Worm (Caenorhabditis elegans) whole organism, L3 larva: ENCODE results near the gene fbxc-47.

Source experiments
- R02D3.7 ChIP-seq: fragments of 150-350 bp; optimal IDR thresholded peaks from 2 replicates; lab custom pipeline; 2014; ENCODE audit warnings: missing biosample characterization, missing genetic modification characterization
- aly-2 ChIP-seq: fragments of 150-350 bp; optimal IDR thresholded peaks from 2 replicates; lab custom pipeline; 2014; ENCODE audit warnings: missing biosample characterization, missing genetic modification characterization
- ama-1 ChIP-seq: fragments of 150-350 bp; optimal IDR thresholded peaks from 2 replicates; lab custom pipeline; 2018
- ceh-16 ChIP-seq: sonication (generic microtip); optimal IDR thresholded peaks from 2 replicates; lab custom pipeline; 2017; ENCODE audit warnings: missing biosample characterization, missing genetic modification characterization
- ceh-28 ChIP-seq: fragments of 150-350 bp; optimal IDR thresholded peaks from 2 replicates; lab custom pipeline; 2014; ENCODE audit warnings: missing biosample characterization, missing genetic modification reagents, missing genetic modification characterization
- ceh-82 ChIP-seq: fragments of 150-350 bp; optimal IDR thresholded peaks from 2 replicates; lab custom pipeline; 2014; ENCODE audit warnings: missing biosample characterization, missing genetic modification characterization
- ceh-9 ChIP-seq: sonication (generic microtip); optimal IDR thresholded peaks from 2 replicates; lab custom pipeline; 2018; ENCODE audit warnings: missing biosample characterization, missing genetic modification characterization
- daf-12 ChIP-seq: fragments of 150-350 bp; optimal IDR thresholded peaks from 2 replicates; lab custom pipeline; 2014; ENCODE audit warnings: missing biosample characterization, missing genetic modification reagents, missing genetic modification characterization
- egl-27 ChIP-seq: sonication (generic microtip); optimal IDR thresholded peaks from 4 replicates; lab custom pipeline; 2017; ENCODE audit warnings: missing biosample characterization, missing genetic modification reagents, missing genetic modification characterization
- egl-5 ChIP-seq: fragments of 150-350 bp; optimal IDR thresholded peaks from 2 replicates; lab custom pipeline; 2017; ENCODE audit warnings: missing biosample characterization, missing genetic modification reagents, missing genetic modification characterization, inconsistent platforms
- elt-2 ChIP-seq: sonication (generic microtip); optimal IDR thresholded peaks from 2 replicates; lab custom pipeline; 2016; ENCODE audit warnings: missing genetic modification reagents, mild to moderate bottlenecking, missing genetic modification characterization, missing compliant biosample characterization
- eor-1 ChIP-seq, 2 experiments: fragments of 150-350 bp; optimal IDR thresholded peaks; 2 replicates each; lab custom pipeline; 2014 to 2018; ENCODE audit warnings: missing biosample characterization in 2 of 2, missing genetic modification characterization in 2 of 2
- fkh-10 ChIP-seq: sonication (generic microtip); optimal IDR thresholded peaks from 2 replicates; lab custom pipeline; 2017; ENCODE audit warnings: missing biosample characterization, missing genetic modification reagents, missing genetic modification characterization
- fos-1 ChIP-seq: fragments of 150-350 bp; optimal IDR thresholded peaks from 2 replicates; lab custom pipeline; 2014; ENCODE audit warnings: missing biosample characterization, missing genetic modification characterization
- jun-1 ChIP-seq: fragments of 150-350 bp; optimal IDR thresholded peaks from 2 replicates; lab custom pipeline; 2014; ENCODE audit warnings: missing biosample characterization, missing genetic modification reagents, missing genetic modification characterization
- lin-15B ChIP-seq: fragments of 150-350 bp; optimal IDR thresholded peaks from 2 replicates; lab custom pipeline; 2014; ENCODE audit warnings: missing biosample characterization, missing genetic modification characterization
- mdl-1 ChIP-seq: fragments of 150-350 bp; optimal IDR thresholded peaks from 2 replicates; lab custom pipeline; 2014; ENCODE audit warnings: missing biosample characterization, missing genetic modification characterization
- nhr-11 ChIP-seq: fragments of 150-350 bp; optimal IDR thresholded peaks from 2 replicates; lab custom pipeline; 2014; ENCODE audit warnings: missing biosample characterization, missing genetic modification characterization
- nhr-12 ChIP-seq: fragments of 150-350 bp; optimal IDR thresholded peaks from 2 replicates; lab custom pipeline; 2014; ENCODE audit warnings: missing biosample characterization, missing genetic modification characterization
- nhr-25 ChIP-seq: sonication (generic microtip); optimal IDR thresholded peaks from 2 replicates; lab custom pipeline; 2017; ENCODE audit warnings: missing biosample characterization, missing genetic modification characterization
- nhr-28 ChIP-seq: fragments of 150-350 bp; optimal IDR thresholded peaks from 2 replicates; lab custom pipeline; 2014; ENCODE audit warnings: missing biosample characterization, missing genetic modification characterization
- nhr-43 ChIP-seq: sonication (generic microtip); optimal IDR thresholded peaks from 2 replicates; lab custom pipeline; 2016; ENCODE audit warnings: mild to moderate bottlenecking, missing genetic modification characterization, missing compliant biosample characterization; ENCODE audit not compliant: poor library complexity, severe bottlenecking
- nhr-76 ChIP-seq: fragments of 150-350 bp; sonication (generic microtip); optimal IDR thresholded peaks from 5 replicates; lab custom pipeline; 2014; ENCODE audit warnings: missing biosample characterization, missing genetic modification characterization
- nhr-77 ChIP-seq: fragments of 150-350 bp; optimal IDR thresholded peaks from 2 replicates; lab custom pipeline; 2014; ENCODE audit warnings: missing biosample characterization, missing genetic modification characterization
- pha-4 ChIP-seq: fragments of 150-350 bp; optimal IDR thresholded peaks from 2 replicates; lab custom pipeline; 2014; ENCODE audit warnings: missing biosample characterization, missing genetic modification reagents, missing genetic modification characterization
- pqm-1 ChIP-seq: fragments of 150-350 bp; optimal IDR thresholded peaks from 2 replicates; lab custom pipeline; 2017; ENCODE audit warnings: missing biosample characterization, missing genetic modification characterization, inconsistent platforms
- skn-1 ChIP-seq: fragments of 150-350 bp; optimal IDR thresholded peaks from 2 replicates; lab custom pipeline; 2014; ENCODE audit warnings: missing biosample characterization, missing genetic modification characterization
- snpc-4 ChIP-seq: fragments of 150-350 bp; optimal IDR thresholded peaks from 2 replicates; lab custom pipeline; 2014; ENCODE audit warnings: missing biosample characterization, missing genetic modification characterization
- unc-39 ChIP-seq: sonication (generic microtip); optimal IDR thresholded peaks from 4 replicates; lab custom pipeline; 2017; ENCODE audit warnings: missing biosample characterization, missing genetic modification characterization
- unc-62 ChIP-seq: fragments of 150-350 bp; sonication (generic microtip); optimal IDR thresholded peaks from 4 replicates; lab custom pipeline; 2014; ENCODE audit warnings: missing biosample characterization, missing genetic modification reagents, missing genetic modification characterization
- zag-1 ChIP-seq: fragments of 150-350 bp; optimal IDR thresholded peaks from 2 replicates; lab custom pipeline; 2014; ENCODE audit warnings: missing biosample characterization, missing genetic modification characterization
- ztf-11 ChIP-seq: fragments of 150-350 bp; optimal IDR thresholded peaks from 2 replicates; lab custom pipeline; 2014; ENCODE audit warnings: missing biosample characterization, missing genetic modification characterization
- ztf-4 ChIP-seq: fragments of 150-350 bp; optimal IDR thresholded peaks from 2 replicates; lab custom pipeline; 2014; ENCODE audit warnings: missing biosample characterization, missing genetic modification characterization

fbxc-47 gene

ce11 chrIV:3807545-3807944 lies 2.2 kb downstream of the fbxc-47 start:
- TF ChIP-seq R02D3.7 (tag; lab: Kevin White, UChicago) (peak; percentile 43), pqm-1 (tag; lab: Kevin White, UChicago) (no peak)

ce11 chrIV:3812812-3813211 lies 7.5 kb downstream of the fbxc-47 start:
- no peak for TF ChIP-seq daf-12 (tag; lab: Kevin White, UChicago)
- no peak for TF ChIP-seq R02D3.7 (tag; lab: Kevin White, UChicago)
- TF ChIP-seq egl-5 (tag; lab: Kevin White, UChicago) = no peak
- no peak for TF ChIP-seq jun-1 (tag; lab: Kevin White, UChicago)
- TF ChIP-seq unc-39 (tag; lab: Kevin White, UChicago) = no peak
- no peak for TF ChIP-seq snpc-4 (tag; lab: Kevin White, UChicago)
- no peak for TF ChIP-seq ceh-28 (tag; lab: Kevin White, UChicago)
- TF ChIP-seq zag-1 (tag; lab: Kevin White, UChicago) = no peak
- no peak for TF ChIP-seq unc-62
- no peak for TF ChIP-seq ceh-16 (tag; lab: Kevin White, UChicago)
- no peak for TF ChIP-seq pqm-1 (tag; lab: Kevin White, UChicago)
- no peak for TF ChIP-seq nhr-77 (tag; lab: Kevin White, UChicago)
- TF ChIP-seq nhr-76 (tag; lab: Kevin White, UChicago) = no peak
- no peak for TF ChIP-seq elt-2
- no peak for TF ChIP-seq nhr-28
- TF ChIP-seq lin-15B (tag; lab: Kevin White, UChicago) = no peak
- no peak for TF ChIP-seq aly-2 (tag; lab: Kevin White, UChicago)
- TF ChIP-seq ztf-11 (tag; lab: Kevin White, UChicago) = no peak

DNA sequence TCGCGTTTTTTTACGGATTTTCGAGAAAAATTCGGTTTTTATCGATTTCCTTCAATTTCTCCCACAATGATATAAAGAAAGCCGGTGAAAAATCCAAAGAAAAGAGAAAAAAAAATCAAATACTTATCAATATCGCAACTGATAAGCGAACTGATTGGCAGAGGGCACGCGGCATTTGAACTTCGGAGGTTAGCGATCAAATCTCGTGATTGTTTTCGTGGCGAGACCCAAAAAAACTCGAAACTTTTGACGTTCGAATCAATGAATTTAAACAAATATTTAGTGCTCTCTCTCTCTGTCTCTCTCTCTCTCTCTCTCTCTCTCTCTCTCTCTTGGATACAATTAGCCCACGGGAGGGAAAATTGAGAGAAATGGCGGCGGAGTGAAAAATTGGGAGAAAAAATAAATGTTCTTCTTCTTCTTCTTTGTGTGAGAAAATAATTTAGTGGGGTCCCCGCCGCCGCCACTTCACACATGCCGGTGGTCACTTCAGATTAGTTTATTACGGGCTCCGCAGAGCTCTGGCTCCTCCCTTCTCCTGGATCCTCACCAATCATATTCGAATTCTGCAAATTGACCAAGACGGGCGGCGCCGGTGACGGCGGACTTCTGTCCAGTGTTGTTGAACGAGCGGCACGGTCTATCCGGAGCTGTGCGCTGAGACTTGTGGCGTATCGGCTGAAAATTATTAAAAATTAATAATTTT lies 9.4 kb downstream of the fbxc-47 start:
- TF ChIP-seq nhr-76 (tag; lab: Kevin White, UChicago) (no peak), pha-4 (peak; percentile 57), elt-2 (peak; percentile 82), lin-15B (tag; lab: Kevin White, UChicago) (peak; percentile 12), nhr-11 (no peak), ceh-9 (tag; lab: Kevin White, UChicago) (no peak), egl-27 (no peak), nhr-25 (tag; lab: Kevin White, UChicago) (no peak), ceh-82 (tag; lab: Kevin White, UChicago) (no peak)

- no peak for TF ChIP-seq ama-1 (lab: Kevin White, UChicago)
- TF ChIP-seq nhr-43 (tag; lab: Kevin White, UChicago) = no peak
- no peak for TF ChIP-seq ceh-9 (tag; lab: Kevin White, UChicago)
These were observed 9.9 kb downstream of the fbxc-47 start for ce11 chrIV:3815259-3815644.

DNA sequence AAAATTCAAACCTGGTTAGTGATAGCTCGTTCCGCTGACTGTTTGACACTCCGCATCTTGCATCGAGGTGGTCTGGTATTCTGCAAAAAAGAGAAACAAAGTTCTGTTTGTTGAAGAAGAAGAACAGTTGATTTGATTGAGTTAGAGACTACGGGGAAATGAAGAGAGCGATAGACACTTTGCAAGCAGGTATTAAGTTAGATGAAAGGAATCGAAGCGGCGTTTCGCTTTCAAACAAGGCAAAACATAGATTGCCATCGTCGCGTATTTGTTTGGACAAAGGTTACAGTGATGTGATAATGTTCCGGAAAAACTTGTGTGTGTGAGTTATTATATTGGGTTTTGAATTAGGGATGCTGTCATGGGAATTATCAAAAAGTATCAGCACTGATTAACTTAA lies 11.9 kb downstream of the fbxc-47 start:
- TF ChIP-seq ztf-4 (tag; lab: Kevin White, UChicago) (no peak), nhr-12 (no peak), aly-2 (tag; lab: Kevin White, UChicago) (no peak), fkh-10 (GFP tag; lab: Kevin White, UChicago) (no peak), ztf-11 (tag; lab: Kevin White, UChicago) (no peak), ama-1 (lab: Kevin White, UChicago) (no peak), snpc-4 (tag; lab: Kevin White, UChicago) (no peak), eor-1 (tag; optimal IDR thresholded peaks at IDR 0.05; lab: Kevin White, UChicago) (no peak), pha-4 (no peak), nhr-43 (tag; lab: Kevin White, UChicago) (no peak), skn-1 (tag; lab: Kevin White, UChicago) (no peak)
- TF ChIP-seq, all 47 proteins: peak for 0

- TF ChIP-seq zag-1 (tag; lab: Kevin White, UChicago) (no peak), elt-2 (peak; percentile 81), pqm-1 (tag; lab: Kevin White, UChicago) (peak; percentile 8), fos-1 (tag; lab: Kevin White, UChicago) (no peak), ceh-28 (tag; lab: Kevin White, UChicago) (peak; percentile 2), mdl-1 (no peak)
These were observed 14.0 kb downstream of the fbxc-47 start, which contains the start of gene bris-1 for ce11 chrIV:3819278-3819777. Gene bris-1, minus strand, starts transcription at chrIV:3819328.
